Worm (Caenorhabditis elegans): Measurements from ENCODE around the gene rcs-1.

ce11 chrX:8857904-8858612 lies 29.7 kb upstream of the rcs-1 start, which contains the start of gene C06E2.5:
- TF ChIP-seq ces-1 (GFP tag; optimal IDR thresholded peaks at IDR 0.05) (no peak), unc-39 (tag; optimal IDR thresholded peaks at IDR 0.05) (no peak), nhr-237 (tag; optimal IDR thresholded peaks at IDR 0.05) (no peak), daf-16 (GFP tag; optimal IDR thresholded peaks at IDR 0.05) (no peak), daf-16 (tag; optimal IDR thresholded peaks at IDR 0.05) (no peak), ceh-82 (tag; optimal IDR thresholded peaks at IDR 0.05) (no peak)
